Worm (Caenorhabditis elegans) whole organism, late embryonic: ENCODE data around the gene M02B1.3.

Experiments used
- F13H6.1 ChIP-seq: sonication (generic microtip); optimal IDR thresholded peaks from 2 replicates; lab custom pipeline; 2016; ENCODE audit warnings: missing genetic modification characterization, missing compliant biosample characterization
- ceh-24 ChIP-seq: sonication (generic microtip); optimal IDR thresholded peaks from 2 replicates; lab custom pipeline; 2016; ENCODE audit warnings: mild to moderate bottlenecking, missing genetic modification characterization, missing compliant biosample characterization
- ceh-31 ChIP-seq: sonication (generic microtip); optimal IDR thresholded peaks from 2 replicates; lab custom pipeline; 2016; ENCODE audit warnings: missing genetic modification characterization, missing compliant biosample characterization
- elt-2 ChIP-seq: sonication (generic microtip); optimal IDR thresholded peaks from 2 replicates; lab custom pipeline; 2016; ENCODE audit warnings: missing genetic modification reagents, missing genetic modification characterization, missing compliant biosample characterization
- hlh-8 ChIP-seq: sonication (generic microtip); optimal IDR thresholded peaks from 2 replicates; lab custom pipeline; 2016; ENCODE audit warnings: missing genotype, missing genetic modification characterization, missing compliant biosample characterization
- nhr-11 ChIP-seq: fragments of 150-350 bp; optimal IDR thresholded peaks from 2 replicates; lab custom pipeline; 2014; ENCODE audit warnings: missing biosample characterization, missing genetic modification characterization
- pqm-1 ChIP-seq: sonication (generic microtip); optimal IDR thresholded peaks from 2 replicates; lab custom pipeline; 2016; ENCODE audit warnings: missing genetic modification characterization, missing compliant biosample characterization
- tbx-2 ChIP-seq: sonication (generic microtip); optimal IDR thresholded peaks from 2 replicates; lab custom pipeline; 2016; ENCODE audit warnings: missing genetic modification characterization, missing compliant biosample characterization

DNA sequence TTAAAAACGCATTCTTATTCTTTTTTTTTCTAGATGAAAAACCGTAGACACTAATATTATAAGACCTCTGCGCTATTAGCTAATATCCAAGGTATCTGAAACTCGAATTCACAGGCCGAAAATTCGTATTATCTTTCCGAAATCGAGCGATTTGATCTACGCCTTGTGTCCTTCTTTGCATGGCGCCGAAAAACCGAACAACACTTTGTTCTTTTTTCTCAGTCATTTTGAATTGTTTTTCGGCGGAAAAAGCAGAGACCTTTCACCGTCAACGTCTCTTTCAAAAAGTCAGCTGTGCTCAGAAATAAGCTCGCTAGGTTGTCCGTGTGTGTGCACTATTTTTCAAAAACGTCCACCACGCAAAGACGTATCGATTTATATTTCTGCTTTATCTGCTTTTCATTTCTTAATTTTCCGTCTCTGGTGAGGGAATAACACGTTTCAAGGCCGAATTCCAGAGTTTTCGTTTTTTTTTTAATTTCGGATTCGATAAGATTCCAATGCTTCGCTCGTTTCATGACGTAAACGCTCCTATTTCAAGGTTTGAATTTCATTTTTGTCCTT, 5.4 kb upstream of the M02B1.3 start:
- TF ChIP-seq pqm-1 (tag; lab: Kevin White, UChicago), result no peak
- TF ChIP-seq F13H6.1 (tag; lab: Kevin White, UChicago), result no peak
- TF ChIP-seq elt-2, result no peak
- TF ChIP-seq hlh-8 (tag; lab: Kevin White, UChicago), result no peak
- no peak for TF ChIP-seq tbx-2 (tag; lab: Kevin White, UChicago)
- no peak for TF ChIP-seq ceh-24 (tag; lab: Kevin White, UChicago)
- no peak for TF ChIP-seq nhr-11 (tag; lab: Kevin White, UChicago)
- no peak for TF ChIP-seq ceh-31 (tag; lab: Kevin White, UChicago)
